Worm (Caenorhabditis elegans) whole organism, mixed stage, embryonic: Measurements from ENCODE around the gene B0416.3.
A peak's percentile ranks its signal among the peaks of the same experiment; 100 is the strongest.

Source experiments
- bed-3 ChIP-seq: fragments of 200-800 bp; sonication (Bioruptor generic); optimal IDR thresholded peaks from 3 replicates; lab custom pipeline; 2018; ENCODE audit warnings: mild to moderate bottlenecking, missing genetic modification characterization, moderate library complexity, missing compliant biosample characterization
- blmp-1 ChIP-seq: fragments of 150-350 bp; optimal IDR thresholded peaks from 2 replicates; lab custom pipeline; 2014; ENCODE audit warnings: missing biosample characterization, missing genetic modification characterization
- ceh-43 ChIP-seq: fragments of 200-800 bp; sonication (Bioruptor generic); optimal IDR thresholded peaks from 2 replicates; lab custom pipeline; 2018; ENCODE audit warnings: mild to moderate bottlenecking, missing genetic modification characterization, moderate library complexity, missing compliant biosample characterization
- ceh-83 ChIP-seq: fragments of 200-800 bp; sonication (Bioruptor generic); optimal IDR thresholded peaks from 2 replicates; lab custom pipeline; 2018; ENCODE audit warnings: mild to moderate bottlenecking, missing genetic modification characterization, missing compliant biosample characterization
- ces-1 ChIP-seq: fragments of 150-350 bp; optimal IDR thresholded peaks from 2 replicates; lab custom pipeline; 2014; ENCODE audit warnings: missing biosample characterization, missing genetic modification reagents, missing genetic modification characterization
- cnd-1 ChIP-seq: fragments of 200-800 bp; sonication (Bioruptor generic); optimal IDR thresholded peaks from 2 replicates; lab custom pipeline; 2018; ENCODE audit warnings: mild to moderate bottlenecking, missing genetic modification characterization, missing compliant biosample characterization
- drap-1 ChIP-seq: fragments of 200-800 bp; sonication (Bioruptor generic); optimal IDR thresholded peaks from 3 replicates; lab custom pipeline; 2018; ENCODE audit warnings: mild to moderate bottlenecking, missing genetic modification characterization, missing compliant biosample characterization
- elt-1 ChIP-seq: sonication (generic microtip); optimal IDR thresholded peaks from 2 replicates; lab custom pipeline; 2017; ENCODE audit warnings: missing genetic modification characterization, mild to moderate bottlenecking, missing compliant biosample characterization, antibody characterized with exemption, moderate library complexity, borderline replicate concordance; ENCODE audit not compliant: insufficient read depth
- elt-3 ChIP-seq: fragments of 150-350 bp; optimal IDR thresholded peaks from 2 replicates; lab custom pipeline; 2014; ENCODE audit warnings: missing biosample characterization, missing genetic modification characterization
- flh-1 ChIP-seq: fragments of 200-800 bp; sonication (Bioruptor generic); optimal IDR thresholded peaks from 2 replicates; lab custom pipeline; 2018; ENCODE audit warnings: mild to moderate bottlenecking, missing genetic modification characterization, moderate library complexity, missing compliant biosample characterization
- ham-2 ChIP-seq: fragments of 200-800 bp; sonication (Bioruptor generic); optimal IDR thresholded peaks from 2 replicates; lab custom pipeline; 2018; ENCODE audit warnings: mild to moderate bottlenecking, missing genetic modification characterization, missing compliant biosample characterization
- hlh-1 ChIP-seq: fragments of 150-350 bp; optimal IDR thresholded peaks from 2 replicates; lab custom pipeline; 2014; ENCODE audit warnings: missing biosample characterization, missing genetic modification reagents, missing genetic modification characterization
- lin-32 ChIP-seq: fragments of 200-800 bp; sonication (Bioruptor generic); optimal IDR thresholded peaks from 2 replicates; lab custom pipeline; 2018; ENCODE audit warnings: mild to moderate bottlenecking, missing genetic modification characterization, missing compliant biosample characterization
- mep-1 ChIP-seq: fragments of 150-350 bp; optimal IDR thresholded peaks from 2 replicates; lab custom pipeline; 2017; ENCODE audit warnings: missing biosample characterization, missing genetic modification reagents, missing genetic modification characterization, inconsistent platforms
- mls-2 ChIP-seq: sonication (generic microtip); optimal IDR thresholded peaks from 2 replicates; lab custom pipeline; 2016; ENCODE audit warnings: mild to moderate bottlenecking, missing genetic modification characterization, moderate library complexity, missing compliant biosample characterization
- nhr-12 ChIP-seq: fragments of 150-350 bp; optimal IDR thresholded peaks from 2 replicates; lab custom pipeline; 2014; ENCODE audit warnings: missing biosample characterization, missing genetic modification characterization
- nhr-2 ChIP-seq: fragments of 150-350 bp; optimal IDR thresholded peaks from 2 replicates; lab custom pipeline; 2014; ENCODE audit warnings: missing biosample characterization, missing genetic modification characterization
- nhr-237 ChIP-seq: fragments of 150-350 bp; optimal IDR thresholded peaks from 2 replicates; lab custom pipeline; 2014; ENCODE audit warnings: missing biosample characterization, missing genetic modification characterization
- nhr-28 ChIP-seq: fragments of 150-350 bp; optimal IDR thresholded peaks from 2 replicates; lab custom pipeline; 2014; ENCODE audit warnings: missing biosample characterization, missing genetic modification characterization
- nhr-76 ChIP-seq: sonication (generic microtip); optimal IDR thresholded peaks from 2 replicates; lab custom pipeline; 2017; ENCODE audit warnings: missing biosample characterization, missing genetic modification characterization
- pha-4 ChIP-seq: fragments of 150-350 bp; optimal IDR thresholded peaks from 2 replicates; lab custom pipeline; 2018; ENCODE audit warnings: missing biosample characterization, missing genetic modification reagents, missing genetic modification characterization
- snpc-4 ChIP-seq: fragments of 150-350 bp; optimal IDR thresholded peaks from 2 replicates; lab custom pipeline; 2014; ENCODE audit warnings: missing biosample characterization, missing genetic modification characterization
- sptf-1 ChIP-seq: sonication (generic microtip); optimal IDR thresholded peaks from 2 replicates; lab custom pipeline; 2017; ENCODE audit warnings: mild to moderate bottlenecking, missing genetic modification characterization, moderate library complexity, missing compliant biosample characterization
- unc-120 ChIP-seq: sonication (generic microtip); optimal IDR thresholded peaks from 2 replicates; lab custom pipeline; 2017; ENCODE audit warnings: missing genetic modification characterization, missing compliant biosample characterization; ENCODE audit not compliant: poor library complexity, severe bottlenecking
- unc-39 ChIP-seq: fragments of 150-350 bp; optimal IDR thresholded peaks from 2 replicates; lab custom pipeline; 2014; ENCODE audit warnings: missing biosample characterization, missing genetic modification characterization
- zip-8 ChIP-seq: fragments of 150-350 bp; optimal IDR thresholded peaks from 2 replicates; lab custom pipeline; 2014; ENCODE audit warnings: missing biosample characterization, missing genetic modification characterization
- ztf-11 ChIP-seq: fragments of 150-350 bp; optimal IDR thresholded peaks from 2 replicates; lab custom pipeline; 2014; ENCODE audit warnings: missing biosample characterization, missing genetic modification characterization

B0416.3 gene

ce11 chrX:9264636-9265035 is 26.8 kb upstream of the B0416.3 start:
- peak; percentile 72 for TF ChIP-seq hlh-1 (tag; lab: Kevin White, UChicago)
- TF ChIP-seq unc-120 (tag; lab: Kevin White, UChicago): peak; percentile 28
- no peak for TF ChIP-seq flh-1 (GFP tag; lab: Kevin White, UChicago)

- TF ChIP-seq nhr-12 (tag; lab: Kevin White, UChicago) (no peak), ham-2 (GFP tag; lab: Kevin White, UChicago) (no peak), elt-3 (tag; lab: Kevin White, UChicago) (no peak), nhr-237 (tag; lab: Kevin White, UChicago) (no peak), ztf-11 (tag; lab: Kevin White, UChicago) (no peak), flh-1 (GFP tag; lab: Kevin White, UChicago) (no peak), cnd-1 (no peak), snpc-4 (tag; lab: Kevin White, UChicago) (no peak)
These were observed 24.9 kb upstream of the B0416.3 start for ce11 chrX:9266512-9266911.

ce11 chrX:9268373-9268772 is 23.1 kb upstream of the B0416.3 start:
- TF ChIP-seq ceh-83 (no peak), unc-120 (tag; lab: Kevin White, UChicago) (no peak), mep-1 (no peak), flh-1 (GFP tag; lab: Kevin White, UChicago) (no peak), bed-3 (GFP tag; lab: Kevin White, UChicago) (no peak), zip-8 (tag; lab: Kevin White, UChicago) (no peak), snpc-4 (tag; lab: Kevin White, UChicago) (no peak), ham-2 (GFP tag; lab: Kevin White, UChicago) (no peak), ces-1 (GFP tag; lab: Kevin White, UChicago) (no peak), elt-1 (tag; lab: Kevin White, UChicago) (no peak), cnd-1 (no peak), hlh-1 (tag; lab: Kevin White, UChicago) (no peak), unc-39 (no peak), nhr-2 (tag; lab: Kevin White, UChicago) (no peak), nhr-12 (tag; lab: Kevin White, UChicago) (no peak)
- TF ChIP-seq, all 35 proteins: peak for 0

- TF ChIP-seq nhr-28 (tag; lab: Kevin White, UChicago): no peak
- TF ChIP-seq blmp-1 (tag; lab: Kevin White, UChicago): no peak
These were observed 20.7 kb upstream of the B0416.3 start, which contains the start of gene B0416.5 for ce11 chrX:9270753-9271152. Gene B0416.5, minus strand, starts transcription at chrX:9270853.

ce11 chrX:9271886-9272285 is 19.6 kb upstream of the B0416.3 start:
- TF ChIP-seq zip-8 (tag; lab: Kevin White, UChicago) (no peak), drap-1 (GFP tag; lab: Kevin White, UChicago) (no peak), elt-1 (tag; lab: Kevin White, UChicago) (peak; percentile 60), unc-120 (tag; lab: Kevin White, UChicago) (no peak), lin-32 (GFP tag; lab: Kevin White, UChicago) (no peak), nhr-237 (tag; lab: Kevin White, UChicago) (no peak), snpc-4 (tag; lab: Kevin White, UChicago) (no peak), pha-4 (tag; lab: Kevin White, UChicago) (no peak), mep-1 (peak; percentile 11), mls-2 (tag; lab: Kevin White, UChicago) (no peak), sptf-1 (no peak)

- TF ChIP-seq blmp-1 (tag; lab: Kevin White, UChicago) (no peak), ceh-43 (GFP tag; lab: Kevin White, UChicago) (no peak), bed-3 (GFP tag; lab: Kevin White, UChicago) (no peak), drap-1 (GFP tag; lab: Kevin White, UChicago) (no peak), nhr-237 (tag; lab: Kevin White, UChicago) (no peak), zip-8 (tag; lab: Kevin White, UChicago) (no peak), nhr-76 (tag; lab: Kevin White, UChicago) (no peak), ham-2 (GFP tag; lab: Kevin White, UChicago) (no peak), elt-3 (tag; lab: Kevin White, UChicago) (no peak)
These were observed 16.9 kb upstream of the B0416.3 start, which contains the start of gene B0416.10 for ce11 chrX:9274574-9274973. Gene B0416.10, minus strand, starts transcription at chrX:9274674.
